Worm (Caenorhabditis elegans): ENCODE results near the gene Y38H6C.9.

Gene Y38H6C.9

DNA sequence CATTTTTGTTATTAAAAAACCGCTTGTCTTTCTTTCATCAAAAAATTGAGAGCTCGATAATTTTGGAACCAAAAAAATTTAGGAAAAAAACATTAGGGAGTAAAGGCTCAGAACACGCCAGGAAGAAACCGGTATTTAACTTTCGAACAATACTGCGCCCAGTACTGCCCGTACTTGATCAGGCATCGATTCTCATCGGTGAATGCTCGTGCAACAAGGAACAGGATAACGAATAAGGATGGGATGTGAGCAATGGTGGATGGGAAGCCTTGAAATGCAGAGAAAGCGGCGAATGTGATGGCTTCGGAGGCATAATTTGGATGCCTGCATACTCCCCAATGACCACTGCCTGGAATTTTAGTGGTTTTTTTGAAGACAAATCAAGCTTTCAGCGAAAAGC lies 41.3 kb downstream of the Y38H6C.9 start (continued):
- TF ChIP-seq pqm-1 (tag; optimal IDR thresholded peaks at IDR 0.05) = no peak
- TF ChIP-seq mep-1 (tag; optimal IDR thresholded peaks at IDR 0.05) = no peak
- no peak for TF ChIP-seq unc-39 (tag; optimal IDR thresholded peaks at IDR 0.05)

DNA sequence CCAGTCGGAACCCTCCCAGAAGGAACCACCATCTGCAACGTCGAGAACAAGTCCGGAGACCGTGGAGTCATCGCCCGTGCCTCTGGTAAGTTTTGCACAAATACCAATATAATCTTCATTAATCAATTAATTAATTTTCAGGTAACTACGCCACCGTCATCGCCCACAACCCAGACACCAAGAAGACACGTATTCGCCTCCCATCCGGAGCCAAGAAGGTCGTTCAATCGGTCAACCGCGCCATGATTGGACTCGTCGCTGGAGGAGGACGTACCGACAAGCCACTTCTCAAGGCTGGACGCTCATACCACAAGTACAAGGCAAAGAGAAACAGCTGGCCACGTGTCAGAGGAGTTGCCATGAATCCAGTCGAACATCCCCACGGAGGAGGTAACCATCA lies 41.8 kb downstream of the Y38H6C.9 start:
- TF ChIP-seq F44E2.7 (GFP tag; IDR thresholded peaks at IDR 0.05) = peak; percentile 82; the same call in 1 of the 2 replicates

DNA sequence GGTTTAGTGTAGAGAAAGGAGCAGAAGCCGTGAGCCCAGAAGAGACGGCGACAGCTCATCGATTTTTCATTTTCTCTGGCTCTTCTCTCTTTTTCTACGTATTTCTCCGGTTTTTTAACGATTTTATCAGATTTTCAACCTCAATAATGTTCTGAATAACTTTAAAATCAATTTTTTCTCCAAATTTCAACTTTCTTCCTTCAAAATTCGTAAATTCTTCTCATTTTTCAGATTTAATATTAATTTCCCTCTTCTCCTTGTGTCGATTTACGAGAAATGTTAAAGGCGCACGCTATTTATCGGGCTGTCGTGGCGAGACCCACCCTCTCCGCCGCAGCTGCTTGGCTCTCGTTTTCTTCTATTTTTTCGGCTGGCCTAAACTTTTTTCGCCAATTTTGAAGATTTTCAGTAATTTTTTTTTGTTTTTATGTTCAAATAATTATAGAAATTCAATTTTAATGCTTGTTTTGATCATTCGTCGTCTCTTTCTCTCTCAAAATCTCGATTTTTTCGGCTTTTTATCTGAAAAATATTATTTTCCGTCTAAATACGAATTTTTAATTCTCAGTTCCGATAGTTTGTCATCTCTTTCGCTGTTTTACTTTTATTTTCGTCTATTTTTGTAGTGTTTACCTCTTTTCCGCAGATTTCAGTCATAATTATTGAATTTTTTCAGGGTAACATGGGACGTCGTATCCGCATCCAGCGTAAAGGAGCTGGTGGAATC lies 42.9 kb downstream of the Y38H6C.9 start, which contains the start of the genes calf-1 and rpl-2:
Gene calf-1 (minus strand): TSS at position 77 of the 727 bp plus-strand sequence.
Gene rpl-2 (plus strand): TSS at position 677 of the 727 bp plus-strand sequence.
- TF ChIP-seq gei-8 (GFP tag; optimal IDR thresholded peaks at IDR 0.05) (no peak), daf-19 (GFP tag; conservative IDR thresholded peaks at IDR 0.05) (no peak), Y75B8A.6 (GFP tag; IDR thresholded peaks at IDR 0.05) (no peak), mdl-1 (tag; optimal IDR thresholded peaks at IDR 0.05) (peak in 1 of 2 experiments; percentile 2), daf-12 (tag; optimal IDR thresholded peaks at IDR 0.05) (no peak), zip-11 (GFP tag; IDR thresholded peaks at IDR 0.05) (no peak), ceh-32 (tag; optimal IDR thresholded peaks at IDR 0.05; ENCODE audit: poor library complexity) (no peak), dve-1 (tag; optimal IDR thresholded peaks at IDR 0.05; ENCODE audit: insufficient read depth) (peak; percentile 55), ama-1 (optimal IDR thresholded peaks at IDR 0.05) (no peak), hmg-1.1 (GFP tag; IDR thresholded peaks at IDR 0.05) (no peak), aha-1 (tag) (peak; percentile 94), egl-43 (GFP tag; IDR thresholded peaks at IDR 0.05) (no peak), R02D3.7 (tag; optimal IDR thresholded peaks at IDR 0.05) (peak; percentile 73), zfp-3 (GFP tag; conservative IDR thresholded peaks at IDR 0.05) (no peak), Y5F2A.4 (GFP tag; optimal IDR thresholded peaks at IDR 0.05) (no peak), ceh-28 (tag; optimal IDR thresholded peaks at IDR 0.05) (no peak), lin-29 (GFP tag; IDR thresholded peaks at IDR 0.05) (no peak), aly-2 (tag; optimal IDR thresholded peaks at IDR 0.05) (no peak), nhr-6 (tag; optimal IDR thresholded peaks at IDR 0.05) (peak; percentile 26), unc-130 (GFP tag; optimal IDR thresholded peaks at IDR 0.05) (peak; percentile 23), madf-9 (GFP tag; conservative IDR thresholded peaks at IDR 0.05) (no peak), dpl-1 (GFP tag; optimal IDR thresholded peaks at IDR 0.05) (peak; percentile 55), tag-97 (GFP tag; IDR thresholded peaks at IDR 0.05) (no peak), nhr-77 (tag; optimal IDR thresholded peaks at IDR 0.05) (peak; percentile 29), daf-16 (GFP tag; optimal IDR thresholded peaks at IDR 0.05) (no peak), daf-16 (tag; optimal IDR thresholded peaks at IDR 0.05) (no peak), ctbp-1 (GFP tag; IDR thresholded peaks at IDR 0.05) (no peak), lsy-2 (tag; optimal IDR thresholded peaks at IDR 0.05) (peak; percentile 0 to 73), hif-1 (tag; optimal IDR thresholded peaks at IDR 0.05) (peak in 1 of 2 experiments; percentile 43), lin-38 (GFP tag; IDR thresholded peaks at IDR 0.05) (peak; percentile 44; the same call in 1 of the 2 replicates), nhr-10 (tag; optimal IDR thresholded peaks at IDR 0.05) (no peak), lin-13 (GFP tag; optimal IDR thresholded peaks at IDR 0.05) (no peak), hlh-11 (tag; optimal IDR thresholded peaks at IDR 0.05) (peak; percentile 55), fkh-10 (GFP tag; optimal IDR thresholded peaks at IDR 0.05) (no peak), rbr-2 (tag; optimal IDR thresholded peaks at IDR 0.05) (peak; percentile 22), fos-1 (tag; optimal IDR thresholded peaks at IDR 0.05) (no peak), hlh-30 (tag; optimal IDR thresholded peaks at IDR 0.05; ENCODE audit: insufficient read depth) (peak; percentile 68), ZK337.2 (GFP tag; IDR thresholded peaks at IDR 0.05) (no peak), ztf-11 (tag; optimal IDR thresholded peaks at IDR 0.05) (no peak), nhr-48 (tag; optimal IDR thresholded peaks at IDR 0.05) (no peak), F49E8.2 (tag; optimal IDR thresholded peaks at IDR 0.05; ENCODE audit: borderline replicate concordance) (no peak), zfp-2 (tag; optimal IDR thresholded peaks at IDR 0.05) (no peak), mes-2 (tag; optimal IDR thresholded peaks at IDR 0.05; ENCODE audit: poor library complexity, severe bottlenecking) (peak; percentile 82), nhr-237 (tag; optimal IDR thresholded peaks at IDR 0.05) (no peak)

Data from whole organism, L4 larva.